Fruit fly (Drosophila melanogaster) whole organism, adult: ENCODE data around the gene jvl.

Source experiments
- CG12768 ChIP-seq: fragments of 200-800 bp; sonication (Bioruptor generic); optimal IDR thresholded peaks from 2 replicates; lab custom pipeline; 2017; ENCODE audit warnings: missing biosample characterization, missing genetic modification characterization, mild to moderate bottlenecking, moderate library complexity, missing genetic modification reagents
- bab1 ChIP-seq: fragments of 200-800 bp; sonication (Bioruptor generic); optimal IDR thresholded peaks from 3 replicates; lab custom pipeline; 2019; ENCODE audit warnings: missing biosample characterization, mild to moderate bottlenecking, missing genetic modification characterization, moderate library complexity

- TF ChIP-seq CG12768 (GFP tag; lab: Kevin White, UChicago) (no peak), bab1 (GFP tag; lab: Kevin White, UChicago) (no peak)
These were observed 24.2 kb upstream of the jvl start for dm6 chr3R:14717076-14717711.
